Fruit fly (Drosophila melanogaster) whole organism, embryonic: ENCODE results near the gene Nepl4.

Source experiments
- Atf-2 ChIP-seq: fragments of 200-800 bp; sonication (Bioruptor generic); optimal IDR thresholded peaks from 2 replicates; lab custom pipeline; 2016; ENCODE audit warnings: missing biosample characterization, missing genetic modification characterization
- Atf6 ChIP-seq: fragments of 200-800 bp; sonication (Bioruptor generic); IDR thresholded peaks from 2 replicates; pipeline ENCODE4 v1.3.6; 2022; ENCODE audit warnings: missing biosample characterization, missing genetic modification characterization
- B-H2 ChIP-seq: fragments of 200-800 bp; sonication (Bioruptor generic); optimal IDR thresholded peaks from 2 replicates; lab custom pipeline; 2018; ENCODE audit warnings: missing biosample characterization, mild to moderate bottlenecking, missing genetic modification characterization
- Blimp-1 ChIP-seq: fragments of 200-800 bp; sonication (Bioruptor generic); optimal IDR thresholded peaks from 3 replicates; lab custom pipeline; 2018; ENCODE audit warnings: missing biosample characterization, missing genetic modification characterization, mild to moderate bottlenecking, moderate library complexity, missing genetic modification reagents
- CG11456 ChIP-seq: fragments of 200-800 bp; sonication (Bioruptor generic); IDR thresholded peaks from 3 replicates; pipeline ENCODE4 v1.3.6; 2022; ENCODE audit warnings: missing biosample characterization, missing genetic modification characterization
- CG11723 ChIP-seq: fragments of 200-800 bp; sonication (Bioruptor generic); optimal IDR thresholded peaks from 2 replicates; lab custom pipeline; 2017; ENCODE audit warnings: missing biosample characterization, mild to moderate bottlenecking, missing genetic modification characterization
- CG12391 ChIP-seq: fragments of 200-800 bp; sonication (Bioruptor generic); optimal IDR thresholded peaks from 3 replicates; lab custom pipeline; 2018; ENCODE audit warnings: missing biosample characterization, mild to moderate bottlenecking, missing genetic modification characterization, moderate library complexity
- CG13296 ChIP-seq: fragments of 200-800 bp; sonication (Bioruptor generic); optimal IDR thresholded peaks from 3 replicates; lab custom pipeline; 2018; ENCODE audit warnings: missing biosample characterization, mild to moderate bottlenecking, missing genetic modification characterization
- CG14965 ChIP-seq: fragments of 200-800 bp; sonication (Bioruptor generic); optimal IDR thresholded peaks from 2 replicates; lab custom pipeline; 2016; ENCODE audit warnings: missing biosample characterization, missing genetic modification characterization, borderline replicate concordance
- CG15073 ChIP-seq: fragments of 200-800 bp; sonication (Bioruptor generic); optimal IDR thresholded peaks from 2 replicates; lab custom pipeline; 2016; ENCODE audit warnings: missing biosample characterization, missing genetic modification characterization
- CG1529 ChIP-seq: fragments of 200-800 bp; sonication (Bioruptor generic); optimal IDR thresholded peaks from 3 replicates; lab custom pipeline; 2018; ENCODE audit warnings: missing biosample characterization, missing genetic modification characterization
- CG16815 ChIP-seq: fragments of 200-800 bp; sonication (Bioruptor generic); optimal IDR thresholded peaks from 3 replicates; lab custom pipeline; 2017; ENCODE audit warnings: missing biosample characterization, mild to moderate bottlenecking, missing genetic modification characterization
- CG18011 ChIP-seq: fragments of 200-800 bp; sonication (Bioruptor generic); optimal IDR thresholded peaks from 2 replicates; lab custom pipeline; 2017; ENCODE audit warnings: missing biosample characterization, missing genetic modification characterization, mild to moderate bottlenecking, moderate library complexity, missing genotype
- CG1832 ChIP-seq: fragments of 200-800 bp; sonication (Bioruptor generic); optimal IDR thresholded peaks from 2 replicates; lab custom pipeline; 2017; ENCODE audit warnings: missing biosample characterization, mild to moderate bottlenecking, missing genetic modification characterization, inconsistent platforms
- CG18619 ChIP-seq: fragments of 200-800 bp; sonication (Bioruptor generic); optimal IDR thresholded peaks from 3 replicates; lab custom pipeline; 2017; ENCODE audit warnings: missing biosample characterization, mild to moderate bottlenecking, missing genetic modification characterization
- CG3281 ChIP-seq: fragments of 200-800 bp; sonication (Bioruptor generic); optimal IDR thresholded peaks from 3 replicates; lab custom pipeline; 2017; ENCODE audit warnings: missing biosample characterization, mild to moderate bottlenecking, missing genetic modification characterization
- CG33557 ChIP-seq: fragments of 200-800 bp; sonication (Bioruptor generic); optimal IDR thresholded peaks from 2 replicates; lab custom pipeline; 2019; ENCODE audit warnings: missing biosample characterization, mild to moderate bottlenecking, missing genetic modification characterization, moderate library complexity
- CG4707 ChIP-seq: fragments of 200-800 bp; sonication (Bioruptor generic); optimal IDR thresholded peaks from 2 replicates; lab custom pipeline; 2018; ENCODE audit warnings: missing biosample characterization, mild to moderate bottlenecking, missing genetic modification characterization, moderate library complexity
- CG4730 ChIP-seq: fragments of 200-800 bp; sonication (Bioruptor generic); IDR thresholded peaks from 2 replicates; pipeline ENCODE4 v1.3.6; 2022; ENCODE audit warnings: missing biosample characterization, missing genetic modification characterization
- CG5953 ChIP-seq: fragments of 200-800 bp; sonication (Bioruptor generic); IDR thresholded peaks from 2 replicates; pipeline ENCODE4 v1.3.6; 2022; ENCODE audit warnings: missing biosample characterization, missing genetic modification characterization
- CG6254 ChIP-seq: fragments of 200-800 bp; sonication (Bioruptor generic); optimal IDR thresholded peaks from 3 replicates; lab custom pipeline; 2017; ENCODE audit warnings: mild to moderate bottlenecking, missing biosample characterization, missing genetic modification reagents, missing genetic modification characterization
- CG7963 ChIP-seq: fragments of 200-800 bp; sonication (Bioruptor generic); IDR thresholded peaks from 3 replicates; pipeline ENCODE4 v1.3.6; 2022; ENCODE audit warnings: missing biosample characterization, missing genetic modification characterization; ENCODE audit not compliant: partially characterized antibody
- CG7987 ChIP-seq: fragments of 200-800 bp; sonication (Bioruptor generic); optimal IDR thresholded peaks from 2 replicates; lab custom pipeline; 2018; ENCODE audit warnings: missing biosample characterization, mild to moderate bottlenecking, missing genetic modification characterization, moderate library complexity
- CG8290 ChIP-seq, 3 experiments: fragments of 200-800 bp; sonication (Bioruptor generic); optimal IDR thresholded peaks; 2 replicates each; lab custom pipeline; 2016 to 2019; ENCODE audit warnings: missing biosample characterization in 3 of 3, missing genetic modification characterization in 3 of 3, mild to moderate bottlenecking in 2 of 3, moderate library complexity in 1 of 3
- Hmr ChIP-seq: fragments of 200-800 bp; sonication (Bioruptor generic); optimal IDR thresholded peaks from 3 replicates; lab custom pipeline; 2017; ENCODE audit warnings: mild to moderate bottlenecking, missing biosample characterization, missing genetic modification reagents, missing genetic modification characterization
- Lhr ChIP-seq: fragments of 200-800 bp; sonication (Bioruptor generic); optimal IDR thresholded peaks from 3 replicates; lab custom pipeline; 2017; ENCODE audit warnings: mild to moderate bottlenecking, missing biosample characterization, missing genetic modification reagents, missing genetic modification characterization
- Lpt ChIP-seq: fragments of >200 bp; optimal IDR thresholded peaks from 2 replicates; lab custom pipeline; 2018; ENCODE audit warnings: missing biosample characterization, missing genetic modification characterization
- Optix ChIP-seq: fragments of 200-800 bp; sonication (Bioruptor generic); IDR thresholded peaks from 3 replicates; pipeline ENCODE4 v1.3.6; 2022; ENCODE audit warnings: missing biosample characterization, missing genetic modification characterization
- Pdp1 ChIP-seq, 2 experiments: fragments of 200-800 bp; sonication (Bioruptor generic); optimal IDR thresholded peaks; 3 replicates each; lab custom pipeline; 2016; ENCODE audit warnings: missing biosample characterization in 2 of 2, missing genetic modification characterization in 2 of 2, mild to moderate bottlenecking in 1 of 2, moderate library complexity in 1 of 2
- Poxn ChIP-seq: fragments of 200-800 bp; sonication (Bioruptor generic); IDR thresholded peaks from 2 replicates; pipeline ENCODE4 v1.3.6; 2022; ENCODE audit warnings: missing biosample characterization, missing genetic modification characterization
- Scr ChIP-seq: fragments of 200-800 bp; sonication (Bioruptor generic); IDR thresholded peaks from 2 replicates; pipeline ENCODE4 v1.3.6; 2022; ENCODE audit warnings: missing biosample characterization, missing genetic modification characterization; ENCODE audit not compliant: partially characterized antibody
- Stat92E ChIP-seq, 3 experiments: fragments of >200 bp in 2 of 3; fragments of 200-800 bp in 1 of 3; sonication (Bioruptor generic) in 1 of 3; optimal IDR thresholded peaks; 2 replicates each; lab custom pipeline; 2017 to 2019; ENCODE audit warnings: missing biosample characterization in 3 of 3, missing genetic modification characterization in 3 of 3, mild to moderate bottlenecking in 1 of 3, moderate library complexity in 1 of 3
- YL-1 ChIP-seq: fragments of 200-800 bp; sonication (Bioruptor generic); optimal IDR thresholded peaks from 3 replicates; lab custom pipeline; 2017; ENCODE audit warnings: missing biosample characterization, mild to moderate bottlenecking, missing genetic modification characterization
- bbx ChIP-seq: fragments of 200-800 bp; sonication (Bioruptor generic); IDR thresholded peaks from 2 replicates; pipeline ENCODE4 v1.3.6; 2022; ENCODE audit warnings: missing biosample characterization, missing genetic modification characterization; ENCODE audit not compliant: partially characterized antibody
- da ChIP-seq: fragments of 200-800 bp; sonication (Bioruptor generic); optimal IDR thresholded peaks from 2 replicates; lab custom pipeline; 2016; ENCODE audit warnings: missing biosample characterization, missing genetic modification characterization
- dmrt99B ChIP-seq: fragments of 200-800 bp; sonication (Bioruptor generic); optimal IDR thresholded peaks from 2 replicates; lab custom pipeline; 2018; ENCODE audit warnings: missing biosample characterization, mild to moderate bottlenecking, missing genetic modification characterization, moderate library complexity
- ems ChIP-seq: fragments of 200-800 bp; sonication (Bioruptor generic); optimal IDR thresholded peaks from 3 replicates; lab custom pipeline; 2016; ENCODE audit warnings: missing biosample characterization, missing genetic modification characterization
- ftz-f1 ChIP-seq: fragments of 200-800 bp; sonication (Bioruptor generic); optimal IDR thresholded peaks from 2 replicates; lab custom pipeline; 2016; ENCODE audit warnings: missing biosample characterization, missing genetic modification characterization
- lov ChIP-seq, 2 experiments: fragments of 200-800 bp in 1 of 2; fragments of >200 bp in 1 of 2; sonication (Bioruptor generic) in 1 of 2; IDR thresholded peaks in 1 of 2; optimal IDR thresholded peaks in 1 of 2; 2 replicates in 1 of 2; 3 replicates in 1 of 2; pipeline versions ENCODE4 v1.3.6 to Lab custom; 2017 to 2022; ENCODE audit warnings: missing biosample characterization in 1 of 2, missing genetic modification characterization in 1 of 2
- nmo ChIP-seq: fragments of 200-800 bp; sonication (Bioruptor generic); optimal IDR thresholded peaks from 2 replicates; lab custom pipeline; 2018; ENCODE audit warnings: missing biosample characterization, mild to moderate bottlenecking, missing genetic modification characterization, moderate library complexity
- onecut ChIP-seq: fragments of 200-800 bp; sonication (Bioruptor generic); IDR thresholded peaks from 2 replicates; pipeline ENCODE4 v1.3.6; 2022; ENCODE audit warnings: missing biosample characterization, missing genetic modification characterization
- sd ChIP-seq: fragments of 200-800 bp; sonication (Bioruptor generic); optimal IDR thresholded peaks from 3 replicates; lab custom pipeline; 2018; ENCODE audit warnings: missing biosample characterization, mild to moderate bottlenecking, missing genetic modification characterization, moderate library complexity
- stwl ChIP-seq: fragments of 200-800 bp; sonication (Bioruptor generic); optimal IDR thresholded peaks from 3 replicates; lab custom pipeline; 2018; ENCODE audit warnings: missing biosample characterization, mild to moderate bottlenecking, missing genetic modification characterization, moderate library complexity
- sug ChIP-seq: fragments of 200-800 bp; optimal IDR thresholded peaks from 2 replicates; lab custom pipeline; 2019; ENCODE audit warnings: missing biosample characterization, mild to moderate bottlenecking, missing genetic modification characterization, moderate library complexity
- tap ChIP-seq: fragments of 200-800 bp; optimal IDR thresholded peaks from 3 replicates; lab custom pipeline; 2019; ENCODE audit warnings: missing biosample characterization, mild to moderate bottlenecking, missing genetic modification characterization, moderate library complexity
- trh ChIP-seq: fragments of 200-800 bp; sonication (Bioruptor generic); optimal IDR thresholded peaks from 2 replicates; lab custom pipeline; 2016; ENCODE audit warnings: missing biosample characterization, missing genetic modification characterization

The Nepl4 gene

dm6 chr2L:6350984-6351808 lies 16.5 kb upstream of the Nepl4 start, which contains the start of gene CG9498 (continued):
- no peak for TF ChIP-seq bbx (GFP tag; lab: Robert Waterston, UW)
- no peak for TF ChIP-seq ems (GFP tag; lab: Kevin White, UChicago)
- TF ChIP-seq Scr (GFP tag; lab: Robert Waterston, UW), result no peak
- peak in 1 of 2 experiments; percentile 44 for TF ChIP-seq Pdp1 (GFP tag; optimal IDR thresholded peaks at IDR 0.05; lab: Kevin White, UChicago)
- no peak for TF ChIP-seq lov (optimal IDR thresholded peaks at IDR 0.05; lab: Kevin White, UChicago)
- 0 out of 3 replicates have a peak, but pooled peaks have one; percentile 45 for TF ChIP-seq lov (GFP tag; IDR thresholded peaks at IDR 0.05; lab: Robert Waterston, UW)
- TF ChIP-seq CG4730 (GFP tag; lab: Robert Waterston, UW), result peak; percentile 65
- peak; percentile 54 for TF ChIP-seq CG18011 (GFP tag; lab: Kevin White, UChicago)
- TF ChIP-seq sd (tag; lab: Kevin White, UChicago), result peak; percentile 35
- no peak for TF ChIP-seq trh (GFP tag; lab: Kevin White, UChicago)
- no peak for TF ChIP-seq Lhr (GFP tag; lab: Kevin White, UChicago)
- no peak for TF ChIP-seq CG7987
- TF ChIP-seq CG4707 (GFP tag; lab: Kevin White, UChicago), result no peak
- TF ChIP-seq B-H2 (GFP tag; lab: Kevin White, UChicago), result peak; percentile 76
- TF ChIP-seq CG1529 (GFP tag; lab: Kevin White, UChicago), result peak; percentile 7
- peak; percentile 18 for TF ChIP-seq YL-1 (GFP tag; lab: Kevin White, UChicago)
- no peak for TF ChIP-seq CG33557
- TF ChIP-seq Atf-2 (GFP tag; lab: Kevin White, UChicago), result no peak
- no peak for TF ChIP-seq CG7963 (GFP tag; lab: Robert Waterston, UW)
- TF ChIP-seq CG11456 (GFP tag; lab: Robert Waterston, UW), result no peak
- TF ChIP-seq Optix (GFP tag; lab: Robert Waterston, UW), result no peak
- TF ChIP-seq CG12391 (tag; lab: Kevin White, UChicago), result peak; percentile 86
- TF ChIP-seq nmo (GFP tag; lab: Kevin White, UChicago), result peak; percentile 74
- peak; percentile 44 for TF ChIP-seq CG11723
- no peak for TF ChIP-seq CG1832 (GFP tag; lab: Kevin White, UChicago)
- TF ChIP-seq CG3281, result peak; percentile 96
- TF ChIP-seq CG15073 (GFP tag; lab: Kevin White, UChicago), result no peak
- peak; percentile 75; the same call in 1 of the 2 replicates for TF ChIP-seq Poxn (GFP tag; lab: Robert Waterston, UW)
- 0 out of 2 replicates have a peak, but pooled peaks have one; percentile 13 for TF ChIP-seq onecut (GFP tag; lab: Robert Waterston, UW)
- TF ChIP-seq CG13296 (GFP tag; lab: Kevin White, UChicago), result peak; percentile 92
- peak; percentile 21 for TF ChIP-seq CG8290 (GFP tag; optimal IDR thresholded peaks at IDR 0.05; lab: Kevin White, UChicago)
- TF ChIP-seq CG8290 (tag; optimal IDR thresholded peaks at IDR 0.05; lab: Kevin White, UChicago), result peak in 1 of 2 experiments; percentile 9
- TF ChIP-seq CG6254 (GFP tag; lab: Kevin White, UChicago), result peak; percentile 23
- TF ChIP-seq Atf6 (GFP tag; lab: Robert Waterston, UW), result peak; percentile 79
- no peak for TF ChIP-seq sug
- peak; percentile 69 for TF ChIP-seq Blimp-1 (GFP tag; lab: Kevin White, UChicago)
- peak; percentile 55 for TF ChIP-seq CG16815 (GFP tag; lab: Kevin White, UChicago)
- no peak for TF ChIP-seq ftz-f1 (GFP tag; lab: Kevin White, UChicago)
- TF ChIP-seq tap (tag; lab: Kevin White, UChicago), result peak; percentile 78
- TF ChIP-seq CG5953 (GFP tag; lab: Robert Waterston, UW), result no peak
- no peak for TF ChIP-seq da
- peak; percentile 93 for TF ChIP-seq dmrt99B (tag; lab: Kevin White, UChicago)
- TF ChIP-seq Hmr, result peak; percentile 97
- TF ChIP-seq Lpt (GFP tag; lab: Kevin White, UChicago), result no peak
- peak; percentile 77 for TF ChIP-seq CG18619
- no peak for TF ChIP-seq CG14965 (GFP tag; lab: Kevin White, UChicago)
- TF ChIP-seq stwl (tag; lab: Kevin White, UChicago), result no peak
- TF ChIP-seq Stat92E (GFP tag; optimal IDR thresholded peaks at IDR 0.05; lab: Kevin White, UChicago), result no peak
